Fruit fly (Drosophila melanogaster): ENCODE data around the gene p130CAS.

The p130CAS gene

DNA sequence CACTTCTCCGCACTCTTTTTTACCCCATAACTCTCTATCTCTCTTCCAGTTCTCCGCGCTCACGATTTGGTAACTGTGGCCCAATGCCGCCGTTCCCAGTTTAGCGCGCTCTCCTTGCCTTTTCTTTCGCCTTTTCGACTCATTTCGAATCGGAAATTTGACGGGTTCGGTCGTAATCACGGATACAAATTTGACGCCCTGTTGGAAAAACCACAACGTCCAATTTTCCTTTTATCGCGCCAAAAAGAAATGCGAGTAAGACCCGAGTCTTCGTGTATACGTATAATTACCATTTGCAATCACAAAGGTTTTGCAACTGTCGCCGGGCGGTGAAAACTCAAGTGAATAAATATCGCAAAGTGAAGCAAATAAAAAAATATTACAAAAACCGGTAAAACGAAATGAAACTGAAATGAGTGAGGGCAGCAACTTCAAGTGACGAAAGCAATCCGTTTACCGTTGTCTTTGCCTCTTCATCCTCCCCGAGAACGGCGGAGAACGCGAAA, 23.3 kb upstream of the p130CAS start, which contains the start of gene Pdk1 (continued):
- peak; percentile 16 for TF ChIP-seq pho (GFP tag; optimal IDR thresholded peaks at IDR 0.05)
- TF ChIP-seq CG17186 (GFP tag; optimal IDR thresholded peaks at IDR 0.05): no peak
- TF ChIP-seq danr (GFP tag; IDR thresholded peaks at IDR 0.05): no peak
- TF ChIP-seq her (GFP tag; optimal IDR thresholded peaks at IDR 0.05): peak; percentile 34
- TF ChIP-seq slbo (GFP tag; IDR thresholded peaks at IDR 0.05): no peak
- TF ChIP-seq Ada2b (GFP tag; IDR thresholded peaks at IDR 0.05): no peak
- TF ChIP-seq Dip3 (GFP tag; optimal IDR thresholded peaks at IDR 0.05): no peak
- TF ChIP-seq stwl (tag; optimal IDR thresholded peaks at IDR 0.05): peak; percentile 4
- TF ChIP-seq zen (tag; optimal IDR thresholded peaks at IDR 0.05): no peak
- TF ChIP-seq bigmax (GFP tag; optimal IDR thresholded peaks at IDR 0.05): no peak
- TF ChIP-seq chinmo (GFP tag; IDR thresholded peaks at IDR 0.05; ENCODE audit: partially characterized antibody): peak; percentile 84; the same call in 2 of the 4 replicates
- TF ChIP-seq ac (GFP tag; optimal IDR thresholded peaks at IDR 0.05): no peak
- TF ChIP-seq unpg (GFP tag; optimal IDR thresholded peaks at IDR 0.05): no peak
- no peak for TF ChIP-seq maf-S (GFP tag; optimal IDR thresholded peaks at IDR 0.05)
- TF ChIP-seq Nf-YB (GFP tag; optimal IDR thresholded peaks at IDR 0.05): no peak
- TF ChIP-seq CG17359 (tag; optimal IDR thresholded peaks at IDR 0.05): peak; percentile 37
- TF ChIP-seq ken (GFP tag; IDR thresholded peaks at IDR 0.05): no peak
- TF ChIP-seq CG9727 (GFP tag; optimal IDR thresholded peaks at IDR 0.05): no peak
- TF ChIP-seq Hr3 (GFP tag; optimal IDR thresholded peaks at IDR 0.05): no peak
- no peak for TF ChIP-seq CG16779 (GFP tag; IDR thresholded peaks at IDR 0.05)
- peak; percentile 50 for TF ChIP-seq HLHmδ (GFP tag; optimal IDR thresholded peaks at IDR 0.05)
- TF ChIP-seq zf30C (GFP tag; optimal IDR thresholded peaks at IDR 0.05): peak; percentile 68
- peak; percentile 53; the same call in 1 of the 3 replicates for TF ChIP-seq zfh1 (GFP tag; IDR thresholded peaks at IDR 0.05)
- TF ChIP-seq CG11085 (GFP tag; IDR thresholded peaks at IDR 0.05): no peak
- peak; percentile 35 for TF ChIP-seq CG33557 (GFP tag; optimal IDR thresholded peaks at IDR 0.05)
- peak; percentile 10; the same call in 1 of the 2 replicates for TF ChIP-seq CG14441 (GFP tag; IDR thresholded peaks at IDR 0.05)
- no peak for TF ChIP-seq CTCF (GFP tag; optimal IDR thresholded peaks at IDR 0.05)
- TF ChIP-seq CG2199 (GFP tag; IDR thresholded peaks at IDR 0.05): peak; percentile 97
- TF ChIP-seq CG17802 (tag; optimal IDR thresholded peaks at IDR 0.05): no peak
- no peak for TF ChIP-seq CG18262 (tag; optimal IDR thresholded peaks at IDR 0.05)
- TF ChIP-seq chif (GFP tag; optimal IDR thresholded peaks at IDR 0.05): no peak
- no peak for TF ChIP-seq gsb-n (tag; optimal IDR thresholded peaks at IDR 0.05)
- no peak for TF ChIP-seq Mrtf (GFP tag; IDR thresholded peaks at IDR 0.05)
- TF ChIP-seq CG3838 (GFP tag; optimal IDR thresholded peaks at IDR 0.05): no peak
- TF ChIP-seq salm (tag; optimal IDR thresholded peaks at IDR 0.05): no peak
- TF ChIP-seq CG2202 (tag; optimal IDR thresholded peaks at IDR 0.05): no peak
- TF ChIP-seq chm (GFP tag; IDR thresholded peaks at IDR 0.05): peak; percentile 92
- TF ChIP-seq CG8089 (GFP tag; optimal IDR thresholded peaks at IDR 0.05): no peak
- no peak for TF ChIP-seq Max (GFP tag; optimal IDR thresholded peaks at IDR 0.05)
- TF ChIP-seq Xbp1 (GFP tag; optimal IDR thresholded peaks at IDR 0.05): no peak

DNA sequence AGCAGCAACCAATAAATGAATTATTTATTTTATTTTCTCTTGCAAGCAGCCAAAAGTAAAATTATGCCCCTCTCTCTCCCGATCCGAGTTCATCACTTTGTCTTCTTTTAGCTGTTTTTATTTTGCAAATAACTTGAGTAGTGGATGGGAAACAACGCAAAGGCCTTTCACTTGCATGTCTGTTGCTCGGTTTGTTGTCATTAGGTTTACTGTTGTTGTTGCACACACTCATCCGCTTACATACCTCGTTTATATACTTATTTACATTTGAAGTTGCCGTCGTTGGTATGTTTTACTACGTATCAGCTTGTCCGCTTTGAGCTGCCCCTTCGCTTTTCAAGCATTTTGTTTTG, 21.9 kb upstream of the p130CAS start:
- no peak for TF ChIP-seq Max (GFP tag; optimal IDR thresholded peaks at IDR 0.05)
- TF ChIP-seq dimm (GFP tag; IDR thresholded peaks at IDR 0.05): no peak
- no peak for TF ChIP-seq CG6254 (GFP tag; optimal IDR thresholded peaks at IDR 0.05)
- no peak for TF ChIP-seq CG8944 (GFP tag; optimal IDR thresholded peaks at IDR 0.05)
- no peak for TF ChIP-seq CG10147 (GFP tag; optimal IDR thresholded peaks at IDR 0.05)
- no peak for TF ChIP-seq hth (optimal IDR thresholded peaks at IDR 0.05)
- TF ChIP-seq ci (GFP tag; IDR thresholded peaks at IDR 0.05): 0 out of 3 replicates have a peak, but pooled peaks have one; percentile 17
- no peak for TF ChIP-seq Fer3 (tag; optimal IDR thresholded peaks at IDR 0.05)
- TF ChIP-seq Stat92E (GFP tag; optimal IDR thresholded peaks at IDR 0.05): peak in 1 of 3 experiments; percentile 36
- TF ChIP-seq CG7556 (GFP tag; optimal IDR thresholded peaks at IDR 0.05): no peak
- no peak for TF ChIP-seq CG13296 (GFP tag; optimal IDR thresholded peaks at IDR 0.05)
- TF ChIP-seq CG14860 (GFP tag; IDR thresholded peaks at IDR 0.05; ENCODE audit: partially characterized antibody): no peak
- TF ChIP-seq dpn (GFP tag; optimal IDR thresholded peaks at IDR 0.05): no peak
- TF ChIP-seq CG7963 (GFP tag; IDR thresholded peaks at IDR 0.05; ENCODE audit: partially characterized antibody): no peak
- TF ChIP-seq CG16815 (GFP tag; optimal IDR thresholded peaks at IDR 0.05): no peak

Measured in whole organism, embryonic.